Fruit fly (Drosophila melanogaster) whole organism, prepupa: ENCODE data around the gene Edg78E.

Source experiments
- Blimp-1 ChIP-seq: fragments of 200-800 bp; sonication (Bioruptor generic); optimal IDR thresholded peaks from 3 replicates; lab custom pipeline; 2017; ENCODE audit warnings: missing biosample characterization, missing genetic modification characterization, mild to moderate bottlenecking, moderate library complexity, missing genetic modification reagents
- CG11294 ChIP-seq: fragments of 200-800 bp; sonication (Bioruptor generic); IDR thresholded peaks from 2 replicates; pipeline ENCODE4 v1.3.6; 2022; ENCODE audit warnings: missing biosample characterization, missing genetic modification characterization
- CG1621 ChIP-seq: fragments of 200-800 bp; sonication (Bioruptor generic); optimal IDR thresholded peaks from 3 replicates; lab custom pipeline; 2018; ENCODE audit warnings: missing biosample characterization, mild to moderate bottlenecking, missing genetic modification characterization
- CG16779 ChIP-seq: fragments of 200-800 bp; sonication (Bioruptor generic); optimal IDR thresholded peaks from 3 replicates; lab custom pipeline; 2017; ENCODE audit warnings: missing biosample characterization, mild to moderate bottlenecking, missing genetic modification characterization
- CG34406 ChIP-seq: fragments of 200-800 bp; sonication (Bioruptor generic); optimal IDR thresholded peaks from 3 replicates; lab custom pipeline; 2016; ENCODE audit warnings: missing biosample characterization, missing genetic modification characterization
- CG6792 ChIP-seq: fragments of 200-800 bp; sonication (Bioruptor generic); optimal IDR thresholded peaks from 3 replicates; lab custom pipeline; 2016; ENCODE audit warnings: missing biosample characterization, missing genetic modification characterization
- CG7368 ChIP-seq: fragments of 200-800 bp; sonication (Bioruptor generic); optimal IDR thresholded peaks from 3 replicates; lab custom pipeline; 2016; ENCODE audit warnings: missing biosample characterization, missing genetic modification characterization
- CG9139 ChIP-seq: fragments of 200-800 bp; sonication (Bioruptor generic); optimal IDR thresholded peaks from 3 replicates; lab custom pipeline; 2017; ENCODE audit warnings: missing biosample characterization, mild to moderate bottlenecking, missing genetic modification characterization
- Hr39 ChIP-seq: fragments of 200-800 bp; sonication (Bioruptor generic); optimal IDR thresholded peaks from 2 replicates; lab custom pipeline; 2016; ENCODE audit warnings: missing biosample characterization, missing genetic modification characterization
- Sox14 ChIP-seq: fragments of 200-800 bp; sonication (Bioruptor generic); optimal IDR thresholded peaks from 3 replicates; lab custom pipeline; 2016; ENCODE audit warnings: missing biosample characterization, missing genetic modification characterization
- dac ChIP-seq: fragments of 200-800 bp; sonication (Bioruptor generic); optimal IDR thresholded peaks from 2 replicates; lab custom pipeline; 2017; ENCODE audit warnings: missing biosample characterization, mild to moderate bottlenecking, missing genetic modification characterization
- eg ChIP-seq: fragments of 200-800 bp; sonication (Bioruptor generic); IDR thresholded peaks from 3 replicates; pipeline ENCODE4 v1.3.6; 2022; ENCODE audit warnings: missing biosample characterization, missing genetic modification characterization
- svp ChIP-seq: fragments of 200-800 bp; sonication (Bioruptor generic); peaks from one replicate; lab custom pipeline; 2016; ENCODE audit warnings: missing biosample characterization, missing genetic modification characterization
- topi ChIP-seq: fragments of 200-800 bp; sonication (Bioruptor generic); optimal IDR thresholded peaks from 3 replicates; lab custom pipeline; 2016; ENCODE audit warnings: missing biosample characterization, missing genetic modification characterization

dm6 chr3L:21267862-21268385 is 29.7 kb downstream of the Edg78E start, which contains the start of gene CG9391:
- TF ChIP-seq svp (peak; percentile 57), CG1621 (tag; lab: Kevin White, UChicago) (no peak), CG9139 (GFP tag; lab: Kevin White, UChicago) (no peak), CG34406 (GFP tag; lab: Kevin White, UChicago) (no peak), topi (GFP tag; lab: Kevin White, UChicago) (no peak), CG6792 (GFP tag; lab: Kevin White, UChicago) (no peak), Hr39 (GFP tag; lab: Kevin White, UChicago) (no peak), CG7368 (GFP tag; lab: Kevin White, UChicago) (no peak), CG16779 (tag; lab: Kevin White, UChicago) (no peak), Sox14 (GFP tag; lab: Kevin White, UChicago) (no peak), dac (GFP tag; lab: Kevin White, UChicago) (no peak), CG11294 (GFP tag; lab: Robert Waterston, UW) (no peak), eg (GFP tag; lab: Robert Waterston, UW) (no peak), Blimp-1 (no peak)
